Worm (Caenorhabditis elegans) whole organism, midembryonic: ENCODE measurements around the gene chil-16.
"Not testable (repeated sequence)": the region's sequence is repeated elsewhere in the genome, so short reads cannot be mapped to it uniquely, and the experiment has no call there.

ENCODE experiments used
- T22C8.4 ChIP-seq: fragments of 200-800 bp; sonication (Bioruptor generic); IDR thresholded peaks from 2 replicates; pipeline ENCODE4 v1.3.6; 2022; ENCODE audit warnings: missing genetic modification characterization, missing compliant biosample characterization
- cog-1 ChIP-seq: sonication (generic microtip); optimal IDR thresholded peaks from 2 replicates; lab custom pipeline; 2016; ENCODE audit warnings: missing genetic modification characterization, missing compliant biosample characterization
- flt-1 ChIP-seq: fragments of 200-800 bp; sonication (Bioruptor generic); IDR thresholded peaks from 2 replicates; pipeline ENCODE4 v1.3.6; 2022; ENCODE audit warnings: missing genetic modification characterization, missing compliant biosample characterization
- klf-2 ChIP-seq: fragments of 200-800 bp; sonication (Bioruptor generic); conservative IDR thresholded peaks from 2 replicates; pipeline ENCODE4 v1.3.6; 2022; ENCODE audit warnings: missing genetic modification reagents, missing genetic modification characterization, missing compliant biosample characterization
- med-1 ChIP-seq: sonication (generic microtip); optimal IDR thresholded peaks from 2 replicates; lab custom pipeline; 2017; ENCODE audit warnings: missing genetic modification characterization, mild to moderate bottlenecking, missing compliant biosample characterization, antibody characterized with exemption, missing genetic modification reagents; ENCODE audit not compliant: insufficient read depth
- ref-1 ChIP-seq: fragments of 200-800 bp; sonication (Bioruptor generic); conservative IDR thresholded peaks from 2 replicates; pipeline ENCODE4 v1.3.6; 2022; ENCODE audit warnings: missing genetic modification reagents, missing genetic modification characterization, missing compliant biosample characterization
- tab-1 ChIP-seq: fragments of 200-800 bp; sonication (Bioruptor generic); IDR thresholded peaks from 2 replicates; pipeline ENCODE4 v1.3.6; 2022; ENCODE audit warnings: missing genetic modification characterization, missing compliant biosample characterization
- ztf-23 ChIP-seq: fragments of 200-800 bp; sonication (Bioruptor generic); IDR thresholded peaks from 2 replicates; pipeline ENCODE4 v1.3.6; 2022; ENCODE audit warnings: missing genetic modification reagents, missing genetic modification characterization, missing compliant biosample characterization
- ztf-29 ChIP-seq: fragments of 200-800 bp; sonication (Bioruptor generic); IDR thresholded peaks from 2 replicates; pipeline ENCODE4 v1.3.6; 2022; ENCODE audit warnings: missing genetic modification reagents, missing genetic modification characterization, missing compliant biosample characterization

Gene chil-16

ce11 chrII:9477567-9477966, 35.8 kb upstream of the chil-16 start, which contains the start of gene chil-27:
Gene chil-27, plus strand, starts transcription at chrII:9477867.
- TF ChIP-seq ref-1 (no peak), ztf-23 (no peak), klf-2 (no peak), tab-1 (GFP tag; lab: Robert Waterston, UW) (no peak), med-1 (GFP tag; lab: Kevin White, UChicago) (no peak), ztf-29 (GFP tag; lab: Robert Waterston, UW) (no peak), T22C8.4 (GFP tag; lab: Robert Waterston, UW) (no peak), cog-1 (tag; lab: Kevin White, UChicago) (no peak), flt-1 (GFP tag; lab: Robert Waterston, UW) (no peak)

ce11 chrII:9474367-9475105, 32.8 kb upstream of the chil-16 start, which contains the start of the genes chil-25 and chil-26:
Gene chil-25, minus strand, starts transcription at chrII:9474467.
Gene chil-26, plus strand, starts transcription at chrII:9475055.
- TF ChIP-seq ztf-29 (GFP tag; lab: Robert Waterston, UW), result no peak
- TF ChIP-seq klf-2, result no peak
- TF ChIP-seq ref-1, result no peak
- no peak for TF ChIP-seq ztf-23
- no peak for TF ChIP-seq flt-1 (GFP tag; lab: Robert Waterston, UW)
- TF ChIP-seq T22C8.4 (GFP tag; lab: Robert Waterston, UW), result no peak
- TF ChIP-seq med-1 (GFP tag; lab: Kevin White, UChicago), result no peak
- TF ChIP-seq cog-1 (tag; lab: Kevin White, UChicago), result no peak
- TF ChIP-seq tab-1 (GFP tag; lab: Robert Waterston, UW), result no peak

- no peak for TF ChIP-seq T22C8.4 (GFP tag; lab: Robert Waterston, UW)
- no peak for TF ChIP-seq ztf-29 (GFP tag; lab: Robert Waterston, UW)
- TF ChIP-seq klf-2, result no peak
- TF ChIP-seq ztf-23, result no peak
- TF ChIP-seq med-1 (GFP tag; lab: Kevin White, UChicago), result no peak
- TF ChIP-seq cog-1 (tag; lab: Kevin White, UChicago), result no peak
- no peak for TF ChIP-seq flt-1 (GFP tag; lab: Robert Waterston, UW)
- TF ChIP-seq tab-1 (GFP tag; lab: Robert Waterston, UW), result no peak
- no peak for TF ChIP-seq ref-1
These were observed 28.3 kb upstream of the chil-16 start, which contains the start of gene T19H5.6 for ce11 chrII:9470027-9470426. Gene T19H5.6, minus strand, starts transcription at chrII:9470221.

- TF ChIP-seq tab-1 (GFP tag; lab: Robert Waterston, UW), result no peak
- no peak for TF ChIP-seq cog-1 (tag; lab: Kevin White, UChicago)
- TF ChIP-seq ztf-29 (GFP tag; lab: Robert Waterston, UW), result no peak
- no peak for TF ChIP-seq ref-1
These were observed 26.7 kb upstream of the chil-16 start, which contains the start of gene chil-23 for ce11 chrII:9468414-9468813. Gene chil-23, minus strand, starts transcription at chrII:9468611.

- no peak for TF ChIP-seq flt-1 (GFP tag; lab: Robert Waterston, UW)
These were observed 24.4 kb upstream of the chil-16 start, which contains the start of gene chil-22 for ce11 chrII:9466095-9466494. Gene chil-22, minus strand, starts transcription at chrII:9466195.

ce11 chrII:9461881-9462280, 20.1 kb upstream of the chil-16 start, which contains the start of gene chil-21:
Gene chil-21, minus strand, starts transcription at chrII:9461981.
- TF ChIP-seq T22C8.4 (GFP tag; lab: Robert Waterston, UW); ztf-23; tab-1 (GFP tag; lab: Robert Waterston, UW): not testable (repeated sequence)

DNA sequence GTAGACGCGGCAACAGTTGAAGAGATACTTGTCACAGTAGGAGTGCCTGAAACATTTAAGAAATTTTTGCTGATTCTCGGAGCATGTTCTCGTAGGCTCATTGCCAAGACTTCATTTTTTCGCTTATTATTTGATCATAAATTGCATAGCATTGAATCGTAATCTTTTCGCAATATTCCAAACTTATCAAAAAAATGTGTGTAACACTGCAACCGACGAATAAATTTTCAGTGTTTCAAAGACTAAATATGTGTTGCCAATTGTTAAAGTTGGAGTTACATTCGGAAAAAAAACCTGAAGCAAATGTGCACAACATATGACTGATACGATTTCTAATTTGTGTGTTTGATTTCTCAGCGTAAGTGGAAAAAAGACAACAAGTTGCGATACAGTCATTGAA, 17.7 kb upstream of the chil-16 start, which contains the start of gene R09D1.14:
TSS of gene R09D1.14 (minus strand) at position 101 of the 400 bp plus-strand sequence.
- TF ChIP-seq med-1 (GFP tag; lab: Kevin White, UChicago); cog-1 (tag; lab: Kevin White, UChicago); ref-1: not testable (repeated sequence)

- TF ChIP-seq tab-1 (GFP tag; lab: Robert Waterston, UW) (no peak), ztf-29 (GFP tag; lab: Robert Waterston, UW) (no peak), ztf-23 (no peak)
These were observed 12.6 kb upstream of the chil-16 start, which contains the start of gene chil-19 for ce11 chrII:9454304-9454703. Gene chil-19, minus strand, starts transcription at chrII:9454404.

DNA sequence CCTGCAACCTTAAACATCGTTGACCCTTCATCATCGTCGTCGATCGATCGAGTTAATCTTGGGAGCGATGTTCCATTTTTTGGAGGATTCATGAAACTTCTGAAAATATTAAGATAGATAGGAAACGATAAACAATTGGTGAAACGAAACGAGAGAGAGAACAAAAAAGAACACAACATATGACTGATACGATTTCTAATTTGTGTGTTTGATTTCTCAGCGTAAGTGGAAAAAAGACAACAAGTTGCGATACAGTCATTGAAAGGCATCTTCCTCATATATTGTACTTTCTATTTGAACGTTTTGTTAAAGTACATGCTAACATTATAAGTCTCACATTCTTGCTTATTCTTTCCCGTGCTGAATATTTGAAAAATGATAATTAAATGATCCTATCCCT, 10.4 kb upstream of the chil-16 start, which contains the start of gene R09D1.12:
TSS of gene R09D1.12 (minus strand) at position 101 of the 400 bp plus-strand sequence.
- TF ChIP-seq T22C8.4 (GFP tag; lab: Robert Waterston, UW); ztf-23; klf-2: not testable (repeated sequence)

DNA sequence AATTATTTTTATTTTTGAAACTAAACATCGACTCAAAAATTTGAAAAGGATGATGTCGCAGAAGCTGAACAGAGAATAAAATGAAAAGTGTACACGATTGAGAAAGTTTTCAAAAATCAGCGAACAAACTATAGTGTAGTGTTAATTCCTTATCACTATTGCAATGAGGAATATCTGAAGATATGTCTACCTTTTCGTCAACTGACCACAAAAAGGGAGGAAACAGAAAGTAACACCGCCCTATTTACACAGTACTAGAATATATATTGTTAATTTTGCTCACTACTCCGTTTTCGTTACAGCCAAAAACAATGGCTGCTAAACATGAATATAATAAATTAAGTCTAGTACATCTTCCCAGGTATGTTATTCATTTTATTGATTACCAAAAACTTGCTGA, 6.2 kb upstream of the chil-16 start, which contains the start of gene chil-18:
TSS of gene chil-18 (plus strand) at position 301 of the 400 bp plus-strand sequence.
- TF ChIP-seq ref-1 (no peak), tab-1 (GFP tag; lab: Robert Waterston, UW) (no peak), ztf-29 (GFP tag; lab: Robert Waterston, UW) (no peak), cog-1 (tag; lab: Kevin White, UChicago) (no peak), med-1 (GFP tag; lab: Kevin White, UChicago) (no peak), ztf-23 (no peak), klf-2 (no peak), T22C8.4 (GFP tag; lab: Robert Waterston, UW) (no peak), flt-1 (GFP tag; lab: Robert Waterston, UW) (no peak)
